Worm (Caenorhabditis elegans): ENCODE results near the gene kin-20.

kin-20 gene

ce11 chrX:15246182-15246581, 31.4 kb downstream of the kin-20 start, which contains the start of gene piki-1:
Gene piki-1, minus strand, starts transcription at chrX:15246399.
- TF ChIP-seq nhr-28 (tag; optimal IDR thresholded peaks at IDR 0.05) (no peak), C04F5.9 (tag; optimal IDR thresholded peaks at IDR 0.05) (no peak), efl-1 (optimal IDR thresholded peaks at IDR 0.05) (no peak), efl-1 (GFP tag; optimal IDR thresholded peaks at IDR 0.05 in 1 of 2) (peak in 1 of 2 experiments; percentile 91)

ce11 chrX:15242726-15243125, 34.8 kb downstream of the kin-20 start:
- no peak for TF ChIP-seq nhr-71 (tag; optimal IDR thresholded peaks at IDR 0.05)
- no peak for TF ChIP-seq egl-27 (tag; optimal IDR thresholded peaks at IDR 0.05)

ce11 chrX:15241169-15241568, 36.4 kb downstream of the kin-20 start:
- no peak for TF ChIP-seq C16A3.4 (tag; optimal IDR thresholded peaks at IDR 0.05)
- TF ChIP-seq elt-2 (tag; optimal IDR thresholded peaks at IDR 0.05) = peak; percentile 1
- TF ChIP-seq efl-1 (optimal IDR thresholded peaks at IDR 0.05) = no peak
- TF ChIP-seq efl-1 (GFP tag; optimal IDR thresholded peaks at IDR 0.05 in 1 of 2) = peak in 1 of 2 experiments; percentile 67
- no peak for TF ChIP-seq unc-62 (GFP tag; optimal IDR thresholded peaks at IDR 0.05)
- TF ChIP-seq nhr-237 (tag; optimal IDR thresholded peaks at IDR 0.05) = no peak
- TF ChIP-seq unc-86 (tag; optimal IDR thresholded peaks at IDR 0.05) = no peak
- no peak for TF ChIP-seq isw-1 (GFP tag; IDR thresholded peaks at IDR 0.05)
- no peak for TF ChIP-seq aha-1 (tag; optimal IDR thresholded peaks at IDR 0.05)
- no peak for TF ChIP-seq mep-1 (tag; optimal IDR thresholded peaks at IDR 0.05)
- no peak for TF ChIP-seq sox-4 (tag; optimal IDR thresholded peaks at IDR 0.05)

DNA sequence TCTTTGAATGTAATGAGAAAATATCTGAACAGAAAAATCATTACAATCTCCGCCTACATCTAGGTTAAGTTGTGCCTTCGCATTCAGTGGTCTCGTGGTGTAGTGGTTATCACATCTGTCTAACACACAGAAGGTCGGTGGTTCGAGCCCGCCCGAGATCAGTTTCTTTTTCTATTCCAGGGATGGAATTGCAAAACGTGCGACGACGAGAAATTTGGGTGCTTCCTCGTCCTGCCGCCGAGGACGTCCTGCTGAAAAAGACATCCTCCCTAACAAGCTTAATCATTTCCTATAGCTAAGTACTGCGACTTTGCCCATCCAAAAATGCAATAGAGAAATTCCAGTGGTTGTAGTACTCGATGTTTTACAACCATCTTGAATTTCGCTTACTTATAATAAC, 41.5 kb downstream of the kin-20 start:
- peak; percentile 53 for TF ChIP-seq nhr-71 (tag; optimal IDR thresholded peaks at IDR 0.05)
- TF ChIP-seq ceh-88 (GFP tag; IDR thresholded peaks at IDR 0.05) = no peak
- no peak for TF ChIP-seq nhr-237 (tag; optimal IDR thresholded peaks at IDR 0.05)
- peak; percentile 36 for TF ChIP-seq nhr-47 (tag; optimal IDR thresholded peaks at IDR 0.05)
- peak; percentile 23 for TF ChIP-seq lin-14 (GFP tag; optimal IDR thresholded peaks at IDR 0.05)
- peak; percentile 50 for TF ChIP-seq nhr-20 (tag; optimal IDR thresholded peaks at IDR 0.05)
- TF ChIP-seq ceh-82 (tag; optimal IDR thresholded peaks at IDR 0.05) = no peak
- peak; percentile 28; the same call in 1 of the 2 replicates for TF ChIP-seq nhr-19 (GFP tag; conservative IDR thresholded peaks at IDR 0.05)
- TF ChIP-seq elt-3 (tag; optimal IDR thresholded peaks at IDR 0.05) = peak in 1 of 6 experiments; percentile 38
- peak in 1 of 2 experiments; percentile 53 for TF ChIP-seq lin-35 (GFP tag; optimal IDR thresholded peaks at IDR 0.05)
- peak; percentile 52 for TF ChIP-seq rnt-1 (tag; optimal IDR thresholded peaks at IDR 0.05)
- TF ChIP-seq snu-23 (GFP tag; optimal IDR thresholded peaks at IDR 0.05) = peak; percentile 63
- TF ChIP-seq nhr-90 (tag; optimal IDR thresholded peaks at IDR 0.05; ENCODE audit: poor library complexity) = peak; percentile 15
- TF ChIP-seq efl-1 (optimal IDR thresholded peaks at IDR 0.05) = no peak
- TF ChIP-seq efl-1 (GFP tag; optimal IDR thresholded peaks at IDR 0.05 in 1 of 2) = peak in 1 of 2 experiments; percentile 47
- TF ChIP-seq mdl-1 (tag; optimal IDR thresholded peaks at IDR 0.05) = peak in 1 of 2 experiments; percentile 28
- TF ChIP-seq lin-15B (tag; optimal IDR thresholded peaks at IDR 0.05) = no peak

DNA sequence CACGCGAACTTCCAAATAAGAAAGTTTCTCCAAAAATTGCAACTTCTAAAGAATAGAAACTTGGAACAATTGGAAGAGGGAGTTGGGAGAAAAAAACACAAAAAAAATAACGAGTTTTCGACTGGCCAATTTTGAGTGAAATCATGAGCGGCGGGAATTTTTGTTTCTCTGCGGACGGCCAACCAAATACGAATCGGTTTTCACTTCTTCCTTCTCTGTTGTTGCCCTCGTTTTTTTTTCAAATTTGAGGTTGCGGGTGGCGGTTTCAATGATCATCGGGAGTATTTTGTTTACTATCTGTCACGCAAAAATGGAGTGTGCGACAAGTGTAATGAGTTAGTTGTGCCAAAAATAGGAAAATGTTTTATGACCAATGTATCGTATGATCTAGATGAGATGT, 43.9 kb downstream of the kin-20 start:
- TF ChIP-seq lin-35 (GFP tag; optimal IDR thresholded peaks at IDR 0.05) (peak in 1 of 2 experiments; percentile 9), jun-1 (tag; optimal IDR thresholded peaks at IDR 0.05) (no peak), nhr-85 (tag) (peak; percentile 60), sup-37 (GFP tag; optimal IDR thresholded peaks at IDR 0.05) (no peak), nhr-20 (tag; optimal IDR thresholded peaks at IDR 0.05) (no peak), pqm-1 (tag; optimal IDR thresholded peaks at IDR 0.05) (no peak), vab-15 (tag; optimal IDR thresholded peaks at IDR 0.05) (no peak), snu-23 (GFP tag; optimal IDR thresholded peaks at IDR 0.05) (peak; percentile 20), C16A3.4 (tag; optimal IDR thresholded peaks at IDR 0.05) (no peak), isw-1 (GFP tag; IDR thresholded peaks at IDR 0.05) (no peak), aha-1 (tag; optimal IDR thresholded peaks at IDR 0.05) (no peak), ceh-82 (tag; optimal IDR thresholded peaks at IDR 0.05) (no peak), lsy-2 (tag; optimal IDR thresholded peaks at IDR 0.05) (no peak), blmp-1 (tag; optimal IDR thresholded peaks at IDR 0.05) (peak; percentile 50), lin-14 (GFP tag; optimal IDR thresholded peaks at IDR 0.05) (peak; percentile 56), swsn-7 (tag; optimal IDR thresholded peaks at IDR 0.05) (no peak), ces-1 (GFP tag; optimal IDR thresholded peaks at IDR 0.05) (no peak), xbp-1 (tag; optimal IDR thresholded peaks at IDR 0.05) (no peak), ets-5 (GFP tag; IDR thresholded peaks at IDR 0.05) (no peak), nhr-76 (tag; optimal IDR thresholded peaks at IDR 0.05) (no peak)

Measured in whole organism, L1 larva.